Worm (Caenorhabditis elegans): ENCODE data around the gene C08F11.12.

ce11 chrIV:13698603-13699002 is 47.3 kb upstream of the C08F11.12 start, which contains the start of gene T23G4.127:
- TF ChIP-seq nhr-11 (tag; optimal IDR thresholded peaks at IDR 0.05) (no peak), nhr-12 (tag; optimal IDR thresholded peaks at IDR 0.05) (no peak), zip-4 (GFP tag; optimal IDR thresholded peaks at IDR 0.05) (no peak), ceh-63 (GFP tag; optimal IDR thresholded peaks at IDR 0.05) (no peak), ceh-82 (tag; optimal IDR thresholded peaks at IDR 0.05) (no peak), ceh-8 (GFP tag; optimal IDR thresholded peaks at IDR 0.05) (no peak), sup-37 (GFP tag; optimal IDR thresholded peaks at IDR 0.05) (no peak)
